Worm (Caenorhabditis elegans) whole organism, L3 larva: ENCODE measurements around the gene ugt-1.

Experiments used
- ama-1 ChIP-seq: fragments of 150-350 bp; optimal IDR thresholded peaks from 2 replicates; lab custom pipeline; 2018
- elt-1 ChIP-seq: fragments of 150-350 bp; optimal IDR thresholded peaks from 2 replicates; lab custom pipeline; 2014; ENCODE audit warnings: missing biosample characterization, missing genetic modification characterization
- elt-3 ChIP-seq, 3 experiments: fragments of 150-350 bp in 1 of 3; sonication (generic microtip) in 2 of 3; optimal IDR thresholded peaks; 2 replicates in 2 of 3; 4 replicates in 1 of 3; lab custom pipeline; 2014 to 2017; ENCODE audit warnings: missing biosample characterization in 3 of 3, missing genetic modification characterization in 3 of 3
- mdl-1 ChIP-seq: fragments of 150-350 bp; optimal IDR thresholded peaks from 2 replicates; lab custom pipeline; 2014; ENCODE audit warnings: missing biosample characterization, missing genetic modification characterization
- pha-4 ChIP-seq: fragments of 150-350 bp; optimal IDR thresholded peaks from 2 replicates; lab custom pipeline; 2014; ENCODE audit warnings: missing biosample characterization, missing genetic modification reagents, missing genetic modification characterization
- sea-2 ChIP-seq: fragments of 150-350 bp; sonication (generic microtip); optimal IDR thresholded peaks from 4 replicates; lab custom pipeline; 2014; ENCODE audit warnings: missing biosample characterization, missing genetic modification reagents, missing genetic modification characterization
- tbx-2 ChIP-seq: sonication (generic microtip); optimal IDR thresholded peaks from 2 replicates; lab custom pipeline; 2016; ENCODE audit warnings: mild to moderate bottlenecking, missing genetic modification characterization, missing compliant biosample characterization

DNA sequence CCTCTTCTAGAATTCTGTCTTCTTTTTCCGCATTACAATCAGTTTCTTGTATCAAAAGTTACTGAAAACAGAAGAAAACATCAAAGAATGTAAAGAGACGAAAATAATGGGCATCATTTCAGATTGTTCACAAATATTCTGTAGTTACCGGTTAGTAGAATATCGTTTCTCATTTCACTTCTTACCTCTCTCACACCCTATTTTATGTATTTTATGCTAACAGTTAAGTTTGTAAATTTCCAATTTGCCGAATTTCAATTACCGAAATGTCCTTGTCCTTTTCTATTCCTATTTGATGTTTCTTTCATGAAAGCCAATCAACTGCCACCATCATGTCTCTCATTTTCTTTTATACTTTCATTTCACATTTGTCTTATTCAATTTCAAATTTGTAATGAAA is 28.0 kb downstream of the ugt-1 start:
- no peak for TF ChIP-seq pha-4 (tag; lab: Kevin White, UChicago)
- no peak for TF ChIP-seq elt-1
- no peak for TF ChIP-seq mdl-1
- TF ChIP-seq ama-1 (lab: Kevin White, UChicago): no peak
- TF ChIP-seq elt-3 (tag; optimal IDR thresholded peaks at IDR 0.05; lab: Kevin White, UChicago): no peak
- TF ChIP-seq tbx-2: no peak
- no peak for TF ChIP-seq sea-2 (GFP tag; lab: Kevin White, UChicago)
